Fruit fly (Drosophila melanogaster) whole organism: ENCODE data around the gene Psf2.

Source experiments
- CG8478 ChIP-seq: fragments of >200 bp; optimal IDR thresholded peaks from 2 replicates; lab custom pipeline; 2018; ENCODE audit warnings: inconsistent platforms
- Dll ChIP-seq: fragments of >200 bp; optimal IDR thresholded peaks from 2 replicates; lab custom pipeline; 2017
- EcR ChIP-seq, 2 experiments: fragments of >200 bp; optimal IDR thresholded peaks; 2 replicates each; lab custom pipeline; 2017; ENCODE audit warnings: missing biosample characterization in 2 of 2, missing genetic modification characterization in 2 of 2, missing genetic modification reagents in 2 of 2
- pan ChIP-seq: fragments of >200 bp; optimal IDR thresholded peaks from 2 replicates; lab custom pipeline; 2017
- psq ChIP-seq: fragments of >200 bp; optimal IDR thresholded peaks from 2 replicates; lab custom pipeline; 2017
- usp ChIP-seq: fragments of >200 bp; optimal IDR thresholded peaks from 2 replicates; lab custom pipeline; 2017; ENCODE audit warnings: missing biosample characterization, missing genetic modification characterization, mixed read lengths

dm6 chr2L:4403013-4403604 is 16.0 kb upstream of the Psf2 start, which contains the start of gene Dim1:
- TF ChIP-seq psq (lab: Kevin White, UChicago), result no peak
- TF ChIP-seq CG8478 (lab: Kevin White, UChicago), result no peak
- TF ChIP-seq EcR (GFP tag; optimal IDR thresholded peaks at IDR 0.05; lab: Kevin White, UChicago), result no peak
- no peak for TF ChIP-seq usp
- no peak for TF ChIP-seq Dll (lab: Kevin White, UChicago)
- TF ChIP-seq pan (lab: Kevin White, UChicago), result no peak
